Worm (Caenorhabditis elegans) whole organism, midembryonic: ENCODE data around the gene C16C10.4.

ENCODE experiments used
- flt-1 ChIP-seq: fragments of 200-800 bp; sonication (Bioruptor generic); IDR thresholded peaks from 2 replicates; pipeline ENCODE4 v1.3.6; 2022; ENCODE audit warnings: missing genetic modification characterization, missing compliant biosample characterization
- ref-1 ChIP-seq: fragments of 200-800 bp; sonication (Bioruptor generic); conservative IDR thresholded peaks from 2 replicates; pipeline ENCODE4 v1.3.6; 2022; ENCODE audit warnings: missing genetic modification reagents, missing genetic modification characterization, missing compliant biosample characterization
- ztf-23 ChIP-seq: fragments of 200-800 bp; sonication (Bioruptor generic); IDR thresholded peaks from 2 replicates; pipeline ENCODE4 v1.3.6; 2022; ENCODE audit warnings: missing genetic modification reagents, missing genetic modification characterization, missing compliant biosample characterization

- no peak for TF ChIP-seq flt-1 (GFP tag; lab: Robert Waterston, UW)
- TF ChIP-seq ztf-23 (GFP tag; lab: Robert Waterston, UW) = no peak
- TF ChIP-seq ref-1 (GFP tag; lab: Robert Waterston, UW) = no peak
Measured at ce11 chrIII:4131814-4132555, 39.2 kb upstream of the C16C10.4 start.
